Fruit fly (Drosophila melanogaster) whole organism, embryonic: ENCODE data around the gene RhoGAP93B.

ENCODE experiments used
- Adf1 ChIP-seq: fragments of 200-800 bp; sonication (Bioruptor generic); IDR thresholded peaks from 2 replicates; pipeline ENCODE4 v1.3.6; 2022; ENCODE audit warnings: missing biosample characterization, missing genetic modification characterization
- Atf-2 ChIP-seq: fragments of 200-800 bp; sonication (Bioruptor generic); optimal IDR thresholded peaks from 2 replicates; lab custom pipeline; 2016; ENCODE audit warnings: missing biosample characterization, missing genetic modification characterization
- BtbVII ChIP-seq: fragments of 200-800 bp; sonication (Bioruptor generic); optimal IDR thresholded peaks from 3 replicates; lab custom pipeline; 2017; ENCODE audit warnings: missing biosample characterization, mild to moderate bottlenecking, missing genetic modification characterization
- CG10654 ChIP-seq: fragments of 200-800 bp; sonication (Bioruptor generic); optimal IDR thresholded peaks from 2 replicates; lab custom pipeline; 2016; ENCODE audit warnings: missing biosample characterization, missing genetic modification characterization
- CG11247 ChIP-seq: fragments of 200-800 bp; sonication (Bioruptor generic); IDR thresholded peaks from 2 replicates; pipeline ENCODE4 v1.3.6; 2022; ENCODE audit warnings: missing biosample characterization, missing genetic modification characterization
- CG11695 ChIP-seq: fragments of 200-800 bp; sonication (Bioruptor generic); IDR thresholded peaks from 3 replicates; pipeline ENCODE4 v1.3.6; 2022; ENCODE audit warnings: missing biosample characterization, missing genetic modification characterization
- CG14860 ChIP-seq: fragments of 200-800 bp; sonication (Bioruptor generic); IDR thresholded peaks from 3 replicates; pipeline ENCODE4 v1.3.6; 2022; ENCODE audit warnings: missing biosample characterization, missing genetic modification characterization; ENCODE audit not compliant: partially characterized antibody
- CG1602 ChIP-seq: fragments of 200-800 bp; sonication (Bioruptor generic); optimal IDR thresholded peaks from 3 replicates; lab custom pipeline; 2016; ENCODE audit warnings: missing biosample characterization, missing genetic modification characterization
- CG16815 ChIP-seq: fragments of 200-800 bp; sonication (Bioruptor generic); optimal IDR thresholded peaks from 3 replicates; lab custom pipeline; 2017; ENCODE audit warnings: missing biosample characterization, mild to moderate bottlenecking, missing genetic modification characterization
- CG17359 ChIP-seq: fragments of 200-800 bp; sonication (Bioruptor generic); optimal IDR thresholded peaks from 3 replicates; lab custom pipeline; 2018; ENCODE audit warnings: missing biosample characterization, mild to moderate bottlenecking, missing genetic modification characterization, moderate library complexity
- CG17612 ChIP-seq: fragments of 200-800 bp; sonication (Bioruptor generic); IDR thresholded peaks from 2 replicates; pipeline ENCODE4 v1.3.6; 2022; ENCODE audit warnings: missing biosample characterization, missing genetic modification characterization
- CG2889 ChIP-seq: fragments of 200-800 bp; sonication (Bioruptor generic); IDR thresholded peaks from 3 replicates; pipeline ENCODE4 v1.3.6; 2022; ENCODE audit warnings: missing biosample characterization, missing genetic modification characterization
- CG31388 ChIP-seq: fragments of 200-800 bp; sonication (Bioruptor generic); optimal IDR thresholded peaks from 2 replicates; lab custom pipeline; 2016; ENCODE audit warnings: missing biosample characterization, missing genetic modification characterization
- CG3163 ChIP-seq: fragments of 200-800 bp; sonication (Bioruptor generic); optimal IDR thresholded peaks from 3 replicates; lab custom pipeline; 2016; ENCODE audit warnings: missing biosample characterization, missing genetic modification characterization
- CG4730 ChIP-seq: fragments of 200-800 bp; sonication (Bioruptor generic); IDR thresholded peaks from 2 replicates; pipeline ENCODE4 v1.3.6; 2022; ENCODE audit warnings: missing biosample characterization, missing genetic modification characterization
- CG4854 ChIP-seq: fragments of 200-800 bp; sonication (Bioruptor generic); optimal IDR thresholded peaks from 2 replicates; lab custom pipeline; 2016; ENCODE audit warnings: missing biosample characterization, missing genetic modification characterization, inconsistent platforms
- CG6272 ChIP-seq: fragments of 200-800 bp; sonication (Bioruptor generic); IDR thresholded peaks from 2 replicates; pipeline ENCODE4 v1.3.6; 2022; ENCODE audit warnings: missing biosample characterization, missing genetic modification characterization
- CG7271 ChIP-seq: fragments of 200-800 bp; sonication (Bioruptor generic); optimal IDR thresholded peaks from 2 replicates; lab custom pipeline; 2018; ENCODE audit warnings: missing biosample characterization, mild to moderate bottlenecking, missing genetic modification characterization, moderate library complexity
- CG7556 ChIP-seq: fragments of 200-800 bp; sonication (Bioruptor generic); optimal IDR thresholded peaks from 2 replicates; lab custom pipeline; 2017; ENCODE audit warnings: missing biosample characterization, mild to moderate bottlenecking, missing genetic modification characterization
- CG8478 ChIP-seq: fragments of >200 bp; optimal IDR thresholded peaks from 2 replicates; lab custom pipeline; 2018
- CG9932 ChIP-seq: fragments of 200-800 bp; sonication (Bioruptor generic); IDR thresholded peaks from 2 replicates; pipeline ENCODE4 v1.3.6; 2022; ENCODE audit warnings: missing biosample characterization, missing genetic modification characterization
- Doc3 ChIP-seq: fragments of 200-800 bp; sonication (Bioruptor generic); IDR thresholded peaks from 3 replicates; pipeline ENCODE4 v1.3.6; 2022; ENCODE audit warnings: missing biosample characterization, missing genetic modification characterization; ENCODE audit not compliant: partially characterized antibody
- Ets65A ChIP-seq: fragments of 200-800 bp; sonication (Bioruptor generic); peaks from one replicate; lab custom pipeline; 2016; ENCODE audit warnings: missing biosample characterization, missing genetic modification characterization
- HLHmδ ChIP-seq: fragments of 200-800 bp; sonication (Bioruptor generic); optimal IDR thresholded peaks from 2 replicates; lab custom pipeline; 2018; ENCODE audit warnings: missing biosample characterization, mild to moderate bottlenecking, missing genetic modification characterization, moderate library complexity
- Lpt ChIP-seq: fragments of >200 bp; optimal IDR thresholded peaks from 2 replicates; lab custom pipeline; 2018; ENCODE audit warnings: missing biosample characterization, missing genetic modification characterization
- Meics ChIP-seq: fragments of 200-800 bp; sonication (Bioruptor generic); optimal IDR thresholded peaks from 2 replicates; lab custom pipeline; 2017; ENCODE audit warnings: missing biosample characterization, mild to moderate bottlenecking, missing genetic modification characterization
- Nf-YA ChIP-seq: fragments of 200-800 bp; sonication (Bioruptor generic); IDR thresholded peaks from 2 replicates; pipeline ENCODE4 v1.3.6; 2022; ENCODE audit warnings: missing biosample characterization, missing genetic modification characterization
- Rfx ChIP-seq: fragments of 200-800 bp; sonication (Bioruptor generic); IDR thresholded peaks from 2 replicates; pipeline ENCODE4 v1.3.6; 2022; ENCODE audit warnings: missing biosample characterization, missing genetic modification characterization
- Sin3A ChIP-seq: fragments of >200 bp; optimal IDR thresholded peaks from 2 replicates; lab custom pipeline; 2018
- Xrp1 ChIP-seq: fragments of 200-800 bp; sonication (Bioruptor generic); IDR thresholded peaks from 2 replicates; pipeline ENCODE4 v1.3.6; 2022; ENCODE audit warnings: missing biosample characterization, missing genetic modification characterization
- YL-1 ChIP-seq: fragments of 200-800 bp; sonication (Bioruptor generic); optimal IDR thresholded peaks from 3 replicates; lab custom pipeline; 2017; ENCODE audit warnings: missing biosample characterization, mild to moderate bottlenecking, missing genetic modification characterization
- bigmax ChIP-seq: fragments of 200-800 bp; sonication (Bioruptor generic); optimal IDR thresholded peaks from 2 replicates; lab custom pipeline; 2018; ENCODE audit warnings: missing biosample characterization, mild to moderate bottlenecking, missing genetic modification characterization
- caup ChIP-seq: fragments of 200-800 bp; sonication (Bioruptor generic); optimal IDR thresholded peaks from 3 replicates; lab custom pipeline; 2017; ENCODE audit warnings: missing biosample characterization, mild to moderate bottlenecking, missing genetic modification characterization, moderate library complexity; ENCODE audit not compliant: severe bottlenecking
- chn ChIP-seq: fragments of 200-800 bp; sonication (Bioruptor generic); optimal IDR thresholded peaks from 2 replicates; lab custom pipeline; 2016; ENCODE audit warnings: missing biosample characterization, missing genetic modification characterization
- ci ChIP-seq: fragments of 200-800 bp; sonication (Bioruptor generic); IDR thresholded peaks from 3 replicates; pipeline ENCODE4 v1.3.6; 2022; ENCODE audit warnings: missing biosample characterization, missing genetic modification characterization
- da ChIP-seq: fragments of 200-800 bp; sonication (Bioruptor generic); optimal IDR thresholded peaks from 2 replicates; lab custom pipeline; 2016; ENCODE audit warnings: missing biosample characterization, missing genetic modification characterization
- dm ChIP-seq: fragments of 200-800 bp; sonication (Bioruptor generic); optimal IDR thresholded peaks from 3 replicates; lab custom pipeline; 2016; ENCODE audit warnings: missing biosample characterization, missing genetic modification characterization
- en ChIP-seq: fragments of 200-800 bp; sonication (Bioruptor generic); optimal IDR thresholded peaks from 2 replicates; lab custom pipeline; 2016; ENCODE audit warnings: missing biosample characterization, missing genetic modification characterization
- gem ChIP-seq: fragments of 200-800 bp; sonication (Bioruptor generic); optimal IDR thresholded peaks from 2 replicates; lab custom pipeline; 2019; ENCODE audit warnings: missing biosample characterization, mild to moderate bottlenecking, missing genetic modification characterization, moderate library complexity
- gsb ChIP-seq: fragments of 200-800 bp; sonication (Bioruptor generic); IDR thresholded peaks from 2 replicates; pipeline ENCODE4 v1.3.6; 2022; ENCODE audit warnings: missing biosample characterization, missing genetic modification characterization
- jumu ChIP-seq: fragments of 200-800 bp; sonication (Bioruptor generic); optimal IDR thresholded peaks from 3 replicates; lab custom pipeline; 2016; ENCODE audit warnings: missing biosample characterization, missing genetic modification characterization
- mld ChIP-seq: fragments of 200-800 bp; sonication (Bioruptor generic); IDR thresholded peaks from 3 replicates; pipeline ENCODE4 v1.3.6; 2022; ENCODE audit warnings: missing biosample characterization, missing genetic modification characterization; ENCODE audit not compliant: partially characterized antibody
- odd ChIP-seq: fragments of 200-800 bp; sonication (Bioruptor generic); optimal IDR thresholded peaks from 2 replicates; lab custom pipeline; 2017; ENCODE audit warnings: missing biosample characterization, mild to moderate bottlenecking, missing genetic modification characterization
- org-1 ChIP-seq: fragments of 200-800 bp; sonication (Bioruptor generic); optimal IDR thresholded peaks from 2 replicates; lab custom pipeline; 2017; ENCODE audit warnings: missing biosample characterization, missing genetic modification characterization
- slbo ChIP-seq: fragments of 200-800 bp; sonication (Bioruptor generic); IDR thresholded peaks from 2 replicates; pipeline ENCODE4 v1.3.6; 2022; ENCODE audit warnings: missing biosample characterization, missing genetic modification characterization
- tap ChIP-seq: fragments of 200-800 bp; optimal IDR thresholded peaks from 3 replicates; lab custom pipeline; 2019; ENCODE audit warnings: missing biosample characterization, mild to moderate bottlenecking, missing genetic modification characterization, moderate library complexity

The RhoGAP93B gene

dm6 chr3R:21107907-21108591, 10.4 kb upstream of the RhoGAP93B start, which contains the start of the genes Sec15 and rtet (continued):
- TF ChIP-seq Lpt (GFP tag; lab: Kevin White, UChicago) (no peak), Adf1 (GFP tag; lab: Robert Waterston, UW) (no peak), Atf-2 (GFP tag; lab: Kevin White, UChicago) (no peak), CG3163 (GFP tag; lab: Kevin White, UChicago) (no peak), CG6272 (GFP tag; lab: Robert Waterston, UW) (peak; percentile 64), CG8478 (lab: Kevin White, UChicago) (no peak), en (GFP tag; lab: Kevin White, UChicago) (no peak), da (GFP tag; lab: Kevin White, UChicago) (no peak), CG31388 (no peak), CG17612 (no peak), tap (tag; lab: Kevin White, UChicago) (no peak), gsb (GFP tag; lab: Robert Waterston, UW) (peak; percentile 45; the same call in 1 of the 2 replicates), dm (GFP tag; lab: Kevin White, UChicago) (peak; percentile 24), bigmax (GFP tag; lab: Kevin White, UChicago) (no peak), BtbVII (GFP tag; lab: Kevin White, UChicago) (peak; percentile 9), gem (tag; lab: Kevin White, UChicago) (peak; percentile 80), CG9932 (GFP tag; lab: Robert Waterston, UW) (peak; percentile 57), Doc3 (GFP tag; lab: Robert Waterston, UW) (0 out of 3 replicates have a peak, but pooled peaks have one; percentile 43)

- no peak for TF ChIP-seq CG17359 (tag; lab: Kevin White, UChicago)
- 0 out of 3 replicates have a peak, but pooled peaks have one; percentile 47 for TF ChIP-seq mld (GFP tag; lab: Robert Waterston, UW)
- TF ChIP-seq Ets65A (GFP tag; lab: Kevin White, UChicago) = peak; percentile 93
- TF ChIP-seq, all 482 proteins: peak for 2
Measured at dm6 chr3R:21102477-21102876, 4.8 kb upstream of the RhoGAP93B start.

- TF ChIP-seq CG14860 (GFP tag; lab: Robert Waterston, UW) (peak; percentile 47; the same call in 1 of the 3 replicates), HLHmδ (GFP tag; lab: Kevin White, UChicago) (no peak), CG4730 (GFP tag; lab: Robert Waterston, UW) (no peak), CG2889 (GFP tag; lab: Robert Waterston, UW) (no peak), CG7556 (peak; percentile 60), odd (GFP tag; lab: Kevin White, UChicago) (no peak), slbo (GFP tag; lab: Robert Waterston, UW) (peak; percentile 68), CG1602 (GFP tag; lab: Kevin White, UChicago) (peak; percentile 58), jumu (GFP tag; lab: Kevin White, UChicago) (peak; percentile 36), caup (GFP tag; lab: Kevin White, UChicago) (no peak), ci (peak; percentile 30; the same call in 1 of the 3 replicates), org-1 (GFP tag; lab: Kevin White, UChicago) (no peak), CG4854 (GFP tag; lab: Kevin White, UChicago) (no peak), YL-1 (GFP tag; lab: Kevin White, UChicago) (no peak), CG11695 (GFP tag; lab: Robert Waterston, UW) (no peak), Nf-YA (GFP tag; lab: Robert Waterston, UW) (no peak), CG10654 (GFP tag; lab: Kevin White, UChicago) (peak; percentile 0), CG7271 (tag; lab: Kevin White, UChicago) (no peak), CG16815 (GFP tag; lab: Kevin White, UChicago) (peak; percentile 70), Xrp1 (GFP tag; lab: Robert Waterston, UW) (peak; percentile 36; the same call in 1 of the 2 replicates), CG11247 (GFP tag; lab: Robert Waterston, UW) (no peak), CG9932 (GFP tag; lab: Robert Waterston, UW) (peak; percentile 60), Sin3A (lab: Kevin White, UChicago) (peak; percentile 69), chn (GFP tag; lab: Kevin White, UChicago) (peak; percentile 55), Meics (peak; percentile 45), Rfx (peak; percentile 44; the same call in 1 of the 2 replicates)
Measured at dm6 chr3R:21101453-21102214, 4.0 kb upstream of the RhoGAP93B start, which contains the start of the genes CG7044 and Tbc1d22. Gene CG7044, minus strand, starts transcription at chr3R:21101718. Gene Tbc1d22, plus strand, starts transcription at chr3R:21102199.
